Worm (Caenorhabditis elegans) whole organism, mixed stage, embryonic: ENCODE data around the gene Y44A6D.7.

Experiments
- elt-3 ChIP-seq: fragments of 150-350 bp; optimal IDR thresholded peaks from 2 replicates; lab custom pipeline; 2014; ENCODE audit warnings: missing biosample characterization, missing genetic modification characterization
- lin-32 ChIP-seq: fragments of 200-800 bp; sonication (Bioruptor generic); optimal IDR thresholded peaks from 2 replicates; lab custom pipeline; 2018; ENCODE audit warnings: mild to moderate bottlenecking, missing genetic modification characterization, missing compliant biosample characterization

ce11 chrV:20776761-20777160, 37.8 kb upstream of the Y44A6D.7 start:
- TF ChIP-seq elt-3 (tag; lab: Kevin White, UChicago) = no peak
- no peak for TF ChIP-seq lin-32
